Worm (Caenorhabditis elegans) whole organism, mixed stage, embryonic: ENCODE measurements around the gene srh-92.

Experiments
- bed-3 ChIP-seq: fragments of 200-800 bp; sonication (Bioruptor generic); optimal IDR thresholded peaks from 3 replicates; lab custom pipeline; 2018; ENCODE audit warnings: mild to moderate bottlenecking, missing genetic modification characterization, moderate library complexity, missing compliant biosample characterization
- blmp-1 ChIP-seq: fragments of 150-350 bp; optimal IDR thresholded peaks from 2 replicates; lab custom pipeline; 2014; ENCODE audit warnings: missing biosample characterization, missing genetic modification characterization
- ceh-39 ChIP-seq: fragments of 150-350 bp; optimal IDR thresholded peaks from 2 replicates; lab custom pipeline; 2014; ENCODE audit warnings: missing biosample characterization, missing genetic modification characterization
- ceh-83 ChIP-seq: fragments of 200-800 bp; sonication (Bioruptor generic); optimal IDR thresholded peaks from 2 replicates; lab custom pipeline; 2018; ENCODE audit warnings: mild to moderate bottlenecking, missing genetic modification characterization, missing compliant biosample characterization
- ces-1 ChIP-seq: fragments of 150-350 bp; optimal IDR thresholded peaks from 2 replicates; lab custom pipeline; 2014; ENCODE audit warnings: missing biosample characterization, missing genetic modification reagents, missing genetic modification characterization
- cnd-1 ChIP-seq: fragments of 200-800 bp; sonication (Bioruptor generic); optimal IDR thresholded peaks from 2 replicates; lab custom pipeline; 2018; ENCODE audit warnings: mild to moderate bottlenecking, missing genetic modification characterization, missing compliant biosample characterization
- drap-1 ChIP-seq: fragments of 200-800 bp; sonication (Bioruptor generic); optimal IDR thresholded peaks from 3 replicates; lab custom pipeline; 2018; ENCODE audit warnings: mild to moderate bottlenecking, missing genetic modification characterization, missing compliant biosample characterization
- elt-1 ChIP-seq: sonication (generic microtip); optimal IDR thresholded peaks from 2 replicates; lab custom pipeline; 2017; ENCODE audit warnings: missing genetic modification characterization, mild to moderate bottlenecking, missing compliant biosample characterization, antibody characterized with exemption, moderate library complexity, borderline replicate concordance; ENCODE audit not compliant: insufficient read depth
- elt-3 ChIP-seq: fragments of 150-350 bp; optimal IDR thresholded peaks from 2 replicates; lab custom pipeline; 2014; ENCODE audit warnings: missing biosample characterization, missing genetic modification characterization
- flh-1 ChIP-seq: fragments of 200-800 bp; sonication (Bioruptor generic); optimal IDR thresholded peaks from 2 replicates; lab custom pipeline; 2018; ENCODE audit warnings: mild to moderate bottlenecking, missing genetic modification characterization, moderate library complexity, missing compliant biosample characterization
- ham-2 ChIP-seq: fragments of 200-800 bp; sonication (Bioruptor generic); optimal IDR thresholded peaks from 2 replicates; lab custom pipeline; 2018; ENCODE audit warnings: mild to moderate bottlenecking, missing genetic modification characterization, missing compliant biosample characterization
- hlh-1 ChIP-seq: fragments of 150-350 bp; optimal IDR thresholded peaks from 2 replicates; lab custom pipeline; 2014; ENCODE audit warnings: missing biosample characterization, missing genetic modification reagents, missing genetic modification characterization
- lin-32 ChIP-seq: fragments of 200-800 bp; sonication (Bioruptor generic); optimal IDR thresholded peaks from 2 replicates; lab custom pipeline; 2018; ENCODE audit warnings: mild to moderate bottlenecking, missing genetic modification characterization, missing compliant biosample characterization
- lsy-2 ChIP-seq: fragments of 150-350 bp; optimal IDR thresholded peaks from 2 replicates; lab custom pipeline; 2014; ENCODE audit warnings: missing biosample characterization, missing genetic modification characterization
- mab-5 ChIP-seq: fragments of 150-350 bp; optimal IDR thresholded peaks from 2 replicates; lab custom pipeline; 2014; ENCODE audit warnings: missing biosample characterization, missing genetic modification characterization
- mls-2 ChIP-seq: sonication (generic microtip); optimal IDR thresholded peaks from 2 replicates; lab custom pipeline; 2016; ENCODE audit warnings: mild to moderate bottlenecking, missing genetic modification characterization, moderate library complexity, missing compliant biosample characterization
- nhr-12 ChIP-seq: fragments of 150-350 bp; optimal IDR thresholded peaks from 2 replicates; lab custom pipeline; 2014; ENCODE audit warnings: missing biosample characterization, missing genetic modification characterization
- nhr-2 ChIP-seq: fragments of 150-350 bp; optimal IDR thresholded peaks from 2 replicates; lab custom pipeline; 2014; ENCODE audit warnings: missing biosample characterization, missing genetic modification characterization
- nhr-237 ChIP-seq: fragments of 150-350 bp; optimal IDR thresholded peaks from 2 replicates; lab custom pipeline; 2014; ENCODE audit warnings: missing biosample characterization, missing genetic modification characterization
- nhr-76 ChIP-seq: sonication (generic microtip); optimal IDR thresholded peaks from 2 replicates; lab custom pipeline; 2017; ENCODE audit warnings: missing biosample characterization, missing genetic modification characterization
- sem-2 ChIP-seq: fragments of 200-800 bp; sonication (Bioruptor generic); optimal IDR thresholded peaks from 2 replicates; lab custom pipeline; 2018; ENCODE audit warnings: mild to moderate bottlenecking, missing genetic modification characterization, missing compliant biosample characterization
- snpc-4 ChIP-seq: fragments of 150-350 bp; optimal IDR thresholded peaks from 2 replicates; lab custom pipeline; 2014; ENCODE audit warnings: missing biosample characterization, missing genetic modification characterization
- sptf-1 ChIP-seq: sonication (generic microtip); optimal IDR thresholded peaks from 2 replicates; lab custom pipeline; 2017; ENCODE audit warnings: mild to moderate bottlenecking, missing genetic modification characterization, moderate library complexity, missing compliant biosample characterization
- tbx-8 ChIP-seq: fragments of 200-800 bp; sonication (Bioruptor generic); optimal IDR thresholded peaks from 2 replicates; lab custom pipeline; 2018; ENCODE audit warnings: mild to moderate bottlenecking, missing genetic modification characterization, moderate library complexity, missing compliant biosample characterization
- unc-39 ChIP-seq: fragments of 150-350 bp; optimal IDR thresholded peaks from 2 replicates; lab custom pipeline; 2014; ENCODE audit warnings: missing biosample characterization, missing genetic modification characterization
- zip-8 ChIP-seq: fragments of 150-350 bp; optimal IDR thresholded peaks from 2 replicates; lab custom pipeline; 2014; ENCODE audit warnings: missing biosample characterization, missing genetic modification characterization
- ztf-11 ChIP-seq: fragments of 150-350 bp; optimal IDR thresholded peaks from 2 replicates; lab custom pipeline; 2014; ENCODE audit warnings: missing biosample characterization, missing genetic modification characterization

The srh-92 gene

DNA sequence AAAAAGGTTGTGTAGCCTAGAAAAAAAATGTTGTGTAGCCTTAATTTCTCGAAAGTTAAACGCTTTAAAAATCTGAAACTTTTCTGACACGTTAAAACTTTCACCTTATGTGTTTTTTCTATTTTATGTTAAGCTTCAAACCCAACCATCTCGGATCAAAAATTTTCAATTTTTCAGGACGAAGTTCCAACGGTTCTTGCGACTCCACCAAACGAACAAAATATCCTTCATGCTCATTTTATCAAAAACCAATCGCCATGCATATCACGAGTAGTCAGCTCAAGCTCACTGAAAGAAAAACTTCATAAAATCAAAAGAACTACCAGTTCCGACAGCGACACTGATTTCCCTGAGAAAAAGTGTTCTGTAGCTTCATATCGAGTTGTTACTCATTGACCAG lies 24.3 kb downstream of the srh-92 start:
- TF ChIP-seq ceh-83 (no peak), lsy-2 (tag; lab: Kevin White, UChicago) (no peak), sptf-1 (tag; lab: Kevin White, UChicago) (no peak), hlh-1 (tag; lab: Kevin White, UChicago) (no peak), ceh-39 (no peak), nhr-237 (tag; lab: Kevin White, UChicago) (no peak), drap-1 (GFP tag; lab: Kevin White, UChicago) (no peak), ces-1 (no peak), lin-32 (GFP tag; lab: Kevin White, UChicago) (no peak), nhr-76 (tag; lab: Kevin White, UChicago) (no peak), tbx-8 (no peak)

DNA sequence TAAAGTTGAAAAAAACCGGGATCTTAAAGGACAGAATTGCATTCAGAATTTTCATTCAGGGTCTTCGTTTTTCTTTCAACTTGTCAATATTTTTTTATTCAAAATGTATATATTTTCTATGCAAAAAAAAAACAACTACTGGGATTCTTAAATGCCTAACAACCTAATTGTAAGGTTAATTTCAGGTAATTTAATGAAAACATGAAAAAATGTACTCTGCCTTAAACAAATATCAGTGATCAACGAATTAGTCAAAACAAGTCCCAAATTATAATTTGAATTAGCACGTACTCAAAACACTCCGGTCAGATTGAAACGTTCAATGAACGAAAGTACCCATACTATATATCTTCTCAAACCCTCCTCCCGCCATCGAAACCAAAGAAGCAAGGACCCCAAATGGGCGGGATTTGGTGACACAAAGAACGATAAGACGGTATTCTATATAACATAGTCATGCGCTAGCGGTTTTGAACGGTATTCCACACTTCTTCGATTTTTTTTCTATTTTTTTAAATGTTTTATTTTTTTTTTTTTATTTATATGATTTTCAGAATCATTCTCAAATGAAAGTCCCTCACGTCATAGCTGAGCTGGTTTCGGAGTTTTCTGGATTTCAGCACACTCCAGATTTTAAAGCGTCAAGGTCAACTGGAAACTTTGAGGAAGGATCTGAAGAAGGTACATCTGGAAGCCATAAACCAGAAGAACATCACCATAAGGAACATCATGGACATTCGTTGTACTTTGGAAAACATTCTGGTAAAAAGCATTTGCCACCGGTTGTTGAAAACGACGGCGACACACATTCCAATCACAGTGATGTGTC lies 25.2 kb downstream of the srh-92 start, which contains the start of the genes ddo-2 and F25E5.8:
TSS of gene ddo-2 (minus strand) at position 330 of the 829 bp plus-strand sequence.
TSS of gene F25E5.8 (plus strand) at position 555 of the 829 bp plus-strand sequence.
- TF ChIP-seq bed-3 (GFP tag; lab: Kevin White, UChicago) (no peak), snpc-4 (tag; lab: Kevin White, UChicago) (no peak), elt-1 (tag; lab: Kevin White, UChicago) (no peak), sem-2 (GFP tag; lab: Kevin White, UChicago) (no peak), sptf-1 (tag; lab: Kevin White, UChicago) (no peak), zip-8 (tag; lab: Kevin White, UChicago) (no peak), blmp-1 (tag; lab: Kevin White, UChicago) (no peak), ham-2 (no peak), cnd-1 (tag; lab: Kevin White, UChicago) (no peak), tbx-8 (no peak), mab-5 (tag; lab: Kevin White, UChicago) (no peak), unc-39 (tag; lab: Kevin White, UChicago) (no peak), hlh-1 (tag; lab: Kevin White, UChicago) (no peak), nhr-2 (tag; lab: Kevin White, UChicago) (no peak), lin-32 (GFP tag; lab: Kevin White, UChicago) (no peak), ces-1 (no peak)

DNA sequence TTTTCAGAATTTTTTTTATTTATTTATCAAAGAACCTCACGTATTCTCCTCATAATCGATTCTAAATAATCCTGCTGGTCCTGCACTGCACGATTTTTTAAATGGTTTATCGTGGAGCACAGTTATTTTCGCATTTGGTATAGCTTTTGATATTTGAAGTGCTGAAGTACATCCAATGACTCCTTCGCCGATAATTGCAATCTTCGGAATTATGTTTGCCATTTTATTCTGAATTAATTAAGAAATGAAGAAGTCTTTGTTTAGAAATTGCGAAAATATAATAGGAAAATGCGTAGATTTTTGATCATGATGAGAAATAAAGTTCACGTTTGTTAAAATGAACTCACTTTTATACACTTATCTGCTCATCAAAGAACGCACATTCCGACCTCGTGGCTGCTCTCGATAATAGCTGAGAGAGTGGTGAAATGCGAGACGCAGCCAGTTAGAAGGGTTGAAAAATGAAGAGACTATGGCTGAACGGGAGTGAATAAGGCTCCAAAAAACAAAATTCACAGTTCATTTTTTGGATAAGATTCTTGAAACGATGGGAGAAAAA lies 25.9 kb downstream of the srh-92 start:
- TF ChIP-seq mls-2 (no peak), zip-8 (tag; lab: Kevin White, UChicago) (no peak), drap-1 (GFP tag; lab: Kevin White, UChicago) (no peak), ces-1 (no peak)

DNA sequence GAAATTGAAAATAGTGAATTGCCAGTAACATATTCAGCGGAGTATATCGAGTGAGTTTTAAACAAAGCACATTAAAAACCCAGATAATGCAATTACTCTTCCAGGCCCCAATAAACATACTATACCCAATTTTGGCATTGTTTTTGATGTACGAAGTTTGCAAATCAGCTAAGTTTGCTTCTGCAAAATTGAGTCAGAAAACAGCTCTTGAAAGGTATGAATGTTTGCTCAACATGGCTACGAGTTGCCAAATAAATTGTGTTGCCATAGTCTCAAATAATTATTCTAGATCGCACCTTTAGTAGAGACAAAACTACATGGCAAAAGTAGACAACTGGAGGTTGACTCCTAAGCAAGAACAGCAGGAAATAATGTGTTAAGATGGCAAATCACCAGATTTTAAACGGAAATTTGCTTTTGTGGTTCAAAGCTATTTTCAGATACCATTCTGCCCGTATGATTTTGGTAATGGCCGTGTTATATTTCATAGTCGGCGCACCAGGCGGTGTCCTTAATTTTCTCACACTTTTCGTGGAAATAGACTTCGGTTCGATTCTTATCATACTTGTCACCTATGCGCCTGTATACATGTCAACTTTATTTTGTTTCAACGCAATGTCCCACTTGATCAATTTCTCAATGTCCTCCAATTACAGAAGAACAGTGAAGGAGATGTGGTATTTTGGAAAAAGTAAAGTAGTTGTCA lies 28.2 kb downstream of the srh-92 start:
- no peak for TF ChIP-seq snpc-4 (tag; lab: Kevin White, UChicago)
- no peak for TF ChIP-seq elt-1 (tag; lab: Kevin White, UChicago)
- TF ChIP-seq nhr-2 (tag; lab: Kevin White, UChicago): no peak
- no peak for TF ChIP-seq ztf-11 (tag; lab: Kevin White, UChicago)
- no peak for TF ChIP-seq cnd-1 (tag; lab: Kevin White, UChicago)
- TF ChIP-seq flh-1 (GFP tag; lab: Kevin White, UChicago): no peak
- no peak for TF ChIP-seq ham-2
- no peak for TF ChIP-seq lin-32 (GFP tag; lab: Kevin White, UChicago)
- TF ChIP-seq zip-8 (tag; lab: Kevin White, UChicago): no peak
- no peak for TF ChIP-seq bed-3 (GFP tag; lab: Kevin White, UChicago)
- TF ChIP-seq nhr-12 (tag; lab: Kevin White, UChicago): no peak
- no peak for TF ChIP-seq drap-1 (GFP tag; lab: Kevin White, UChicago)
- no peak for TF ChIP-seq elt-3 (tag; lab: Kevin White, UChicago)
- no peak for TF ChIP-seq hlh-1 (tag; lab: Kevin White, UChicago)
- TF ChIP-seq unc-39 (tag; lab: Kevin White, UChicago): no peak
- TF ChIP-seq blmp-1 (tag; lab: Kevin White, UChicago): no peak
- no peak for TF ChIP-seq lsy-2 (tag; lab: Kevin White, UChicago)
- TF ChIP-seq sptf-1 (tag; lab: Kevin White, UChicago): no peak
